Worm (Caenorhabditis elegans) whole organism, L4 larva: ENCODE measurements around the gene rpl-20.
A peak's percentile ranks its signal among the peaks of the same experiment; 100 is the strongest.

ENCODE experiments used
- ceh-82 ChIP-seq: sonication (generic microtip); optimal IDR thresholded peaks from 2 replicates; lab custom pipeline; 2017; ENCODE audit warnings: missing biosample characterization, missing genetic modification characterization
- ces-1 ChIP-seq: fragments of 150-350 bp; sonication (generic microtip); optimal IDR thresholded peaks from 4 replicates; lab custom pipeline; 2014; ENCODE audit warnings: missing biosample characterization, missing genetic modification reagents, missing genetic modification characterization
- fos-1 ChIP-seq: fragments of 150-350 bp; optimal IDR thresholded peaks from 2 replicates; lab custom pipeline; 2014; ENCODE audit warnings: missing biosample characterization, missing genetic modification characterization
- lin-15B ChIP-seq: fragments of 150-350 bp; sonication (generic microtip); optimal IDR thresholded peaks from 3 replicates; lab custom pipeline; 2014; ENCODE audit warnings: missing biosample characterization, missing genetic modification characterization
- lsy-2 ChIP-seq, 2 experiments: fragments of 150-350 bp in 1 of 2; sonication (generic microtip) in 1 of 2; optimal IDR thresholded peaks; 2 replicates each; lab custom pipeline; 2014 to 2017; ENCODE audit warnings: missing biosample characterization in 2 of 2, missing genetic modification characterization in 2 of 2
- nhr-11 ChIP-seq: fragments of 150-350 bp; optimal IDR thresholded peaks from 2 replicates; lab custom pipeline; 2014; ENCODE audit warnings: missing biosample characterization, missing genetic modification characterization
- set-16 ChIP-seq: fragments of 200-800 bp; sonication (Bioruptor generic); IDR thresholded peaks from 2 replicates; pipeline ENCODE4 v1.3.6; 2022; ENCODE audit warnings: missing genetic modification reagents, missing genetic modification characterization, missing compliant biosample characterization
- skn-1 ChIP-seq: fragments of 150-350 bp; optimal IDR thresholded peaks from 2 replicates; lab custom pipeline; 2014; ENCODE audit warnings: missing biosample characterization, missing genetic modification characterization
- tag-97 ChIP-seq: fragments of 200-800 bp; sonication (Bioruptor generic); IDR thresholded peaks from 2 replicates; pipeline ENCODE4 v1.3.6; 2022; ENCODE audit warnings: missing genetic modification characterization, missing compliant biosample characterization
- unc-39 ChIP-seq: sonication (generic microtip); optimal IDR thresholded peaks from 2 replicates; lab custom pipeline; 2017; ENCODE audit warnings: missing biosample characterization, missing genetic modification characterization

ce11 chrIV:4712376-4712775 lies 37.2 kb downstream of the rpl-20 start, which contains the start of gene yars-2:
- TF ChIP-seq lin-15B (no peak), tag-97 (GFP tag; lab: Robert Waterston, UW) (no peak), ces-1 (GFP tag; lab: Kevin White, UChicago) (no peak), skn-1 (tag; lab: Kevin White, UChicago) (no peak), unc-39 (no peak), nhr-11 (no peak), fos-1 (tag; lab: Kevin White, UChicago) (no peak), lsy-2 (tag; optimal IDR thresholded peaks at IDR 0.05; lab: Kevin White, UChicago) (peak in 1 of 2 experiments; percentile 67), set-16 (GFP tag; lab: Robert Waterston, UW) (no peak), ceh-82 (no peak)
